Worm (Caenorhabditis elegans) whole organism, young adult: ENCODE results near the gene K02E10.6.

Experiments
- B0035.1 ChIP-seq: sonication (generic microtip); optimal IDR thresholded peaks from 2 replicates; lab custom pipeline; 2016; ENCODE audit warnings: missing genetic modification characterization, mild to moderate bottlenecking, missing compliant biosample characterization, missing genotype, missing genetic modification reagents
- B0261.1 ChIP-seq: sonication (generic microtip); optimal IDR thresholded peaks from 2 replicates; lab custom pipeline; 2016; ENCODE audit warnings: mild to moderate bottlenecking, missing genetic modification characterization, moderate library complexity, missing compliant biosample characterization
- C17E4.6 ChIP-seq: fragments of 200-800 bp; sonication (Bioruptor generic); IDR thresholded peaks from 2 replicates; pipeline ENCODE4 v1.3.6; 2022; ENCODE audit warnings: missing genetic modification reagents, missing genetic modification characterization, missing compliant biosample characterization
- F22D6.2 ChIP-seq: sonication (generic microtip); optimal IDR thresholded peaks from 2 replicates; lab custom pipeline; 2016; ENCODE audit warnings: mild to moderate bottlenecking, missing genetic modification characterization, missing compliant biosample characterization
- F23B12.7 ChIP-seq: sonication (generic microtip); optimal IDR thresholded peaks from 2 replicates; lab custom pipeline; 2017; ENCODE audit warnings: missing genetic modification characterization, mild to moderate bottlenecking, missing compliant biosample characterization, antibody characterized with exemption, moderate library complexity; ENCODE audit not compliant: insufficient read depth
- F49E8.2 ChIP-seq: sonication (generic microtip); optimal IDR thresholded peaks from 3 replicates; lab custom pipeline; 2017; ENCODE audit warnings: missing genetic modification characterization, mild to moderate bottlenecking, missing compliant biosample characterization, antibody characterized with exemption, moderate library complexity; ENCODE audit not compliant: insufficient read depth
- T26A5.8 ChIP-seq: sonication (generic microtip); optimal IDR thresholded peaks from 2 replicates; lab custom pipeline; 2016; ENCODE audit warnings: missing genetic modification characterization, missing compliant biosample characterization
- Y53G8AR.9 ChIP-seq: fragments of 200-800 bp; sonication (Bioruptor generic); conservative IDR thresholded peaks from 2 replicates; pipeline ENCODE4 v1.3.6; 2022; ENCODE audit warnings: missing genetic modification reagents, missing genetic modification characterization, missing compliant biosample characterization
- Y95B8A.8 ChIP-seq: fragments of 200-800 bp; sonication (Bioruptor generic); IDR thresholded peaks from 2 replicates; pipeline ENCODE4 v1.3.6; 2022; ENCODE audit warnings: missing genetic modification reagents, missing genetic modification characterization, missing compliant biosample characterization
- athp-1 ChIP-seq: sonication (generic microtip); optimal IDR thresholded peaks from 2 replicates; lab custom pipeline; 2017; ENCODE audit warnings: mild to moderate bottlenecking, missing genetic modification characterization, missing compliant biosample characterization
- attf-5 ChIP-seq: fragments of 200-800 bp; sonication (Bioruptor generic); optimal IDR thresholded peaks from 2 replicates; lab custom pipeline; 2018; ENCODE audit warnings: mild to moderate bottlenecking, missing genetic modification characterization, missing compliant biosample characterization
- attf-6 ChIP-seq: fragments of 200-800 bp; sonication (Bioruptor generic); IDR thresholded peaks from 2 replicates; pipeline ENCODE4 v1.3.6; 2022; ENCODE audit warnings: missing genetic modification reagents, missing genetic modification characterization, missing compliant biosample characterization
- ceh-79 ChIP-seq: sonication (generic microtip); optimal IDR thresholded peaks from 2 replicates; lab custom pipeline; 2017; ENCODE audit warnings: mild to moderate bottlenecking, missing genetic modification characterization, missing compliant biosample characterization
- die-1 ChIP-seq: sonication (generic microtip); optimal IDR thresholded peaks from 2 replicates; lab custom pipeline; 2016; ENCODE audit warnings: missing genotype, mild to moderate bottlenecking, missing genetic modification characterization, missing compliant biosample characterization
- dox-1 ChIP-seq: fragments of 200-800 bp; sonication (Bioruptor generic); IDR thresholded peaks from 2 replicates; pipeline ENCODE4 v1.3.6; 2022; ENCODE audit warnings: missing genetic modification reagents, missing genetic modification characterization, missing compliant biosample characterization
- dpff-1 ChIP-seq: sonication (generic microtip); optimal IDR thresholded peaks from 2 replicates; lab custom pipeline; 2017; ENCODE audit warnings: mild to moderate bottlenecking, missing genetic modification characterization, missing compliant biosample characterization
- dpl-1 ChIP-seq: fragments of 150-350 bp; optimal IDR thresholded peaks from 2 replicates; lab custom pipeline; 2014; ENCODE audit warnings: missing biosample characterization, missing genetic modification reagents, missing genetic modification characterization
- egl-18 ChIP-seq: fragments of 200-800 bp; sonication (Bioruptor generic); IDR thresholded peaks from 2 replicates; pipeline ENCODE4 v1.3.6; 2022; ENCODE audit warnings: missing genetic modification reagents, missing genetic modification characterization, missing compliant biosample characterization
- egrh-3 ChIP-seq: fragments of 200-800 bp; sonication (Bioruptor generic); IDR thresholded peaks from 2 replicates; pipeline ENCODE4 v1.3.6; 2022; ENCODE audit warnings: missing genetic modification reagents, missing genetic modification characterization, missing compliant biosample characterization
- fkh-3 ChIP-seq: sonication (generic microtip); optimal IDR thresholded peaks from 2 replicates; lab custom pipeline; 2016; ENCODE audit warnings: mild to moderate bottlenecking, missing genetic modification characterization, missing compliant biosample characterization
- hlh-12 ChIP-seq: sonication (generic microtip); optimal IDR thresholded peaks from 2 replicates; lab custom pipeline; 2016; ENCODE audit warnings: missing genetic modification characterization, missing compliant biosample characterization
- let-607 ChIP-seq, 2 experiments: fragments of 200-800 bp in 1 of 2; sonication (Bioruptor generic) in 1 of 2; sonication (generic microtip) in 1 of 2; optimal IDR thresholded peaks; 2 replicates each; lab custom pipeline; 2016 to 2018; ENCODE audit warnings: mild to moderate bottlenecking in 2 of 2, missing compliant biosample characterization in 2 of 2, missing genetic modification characterization in 2 of 2, moderate library complexity in 2 of 2, missing genotype in 1 of 2
- lin-35 ChIP-seq, 3 experiments: fragments of 150-350 bp in 2 of 3; sonication (generic microtip) in 1 of 3; optimal IDR thresholded peaks; 2 replicates each; lab custom pipeline; 2014 to 2018; ENCODE audit warnings: missing biosample characterization in 3 of 3, missing genetic modification characterization in 3 of 3, missing genetic modification reagents in 3 of 3
- lin-40 ChIP-seq: sonication (generic microtip); optimal IDR thresholded peaks from 2 replicates; lab custom pipeline; 2016; ENCODE audit warnings: missing genetic modification characterization, mild to moderate bottlenecking, missing compliant biosample characterization, missing genotype, missing genetic modification reagents
- madf-3 ChIP-seq: fragments of 200-800 bp; sonication (Bioruptor generic); IDR thresholded peaks from 2 replicates; pipeline ENCODE4 v1.3.6; 2022; ENCODE audit warnings: missing genetic modification reagents, missing genetic modification characterization, missing compliant biosample characterization
- mxl-1 ChIP-seq: sonication (generic microtip); optimal IDR thresholded peaks from 2 replicates; lab custom pipeline; 2016; ENCODE audit warnings: missing genetic modification characterization, missing compliant biosample characterization
- nfya-2 ChIP-seq: fragments of 200-800 bp; sonication (Bioruptor generic); IDR thresholded peaks from 2 replicates; pipeline ENCODE4 v1.3.6; 2022; ENCODE audit warnings: missing genetic modification reagents, missing genetic modification characterization, missing compliant biosample characterization
- nhr-90 ChIP-seq: sonication (generic microtip); optimal IDR thresholded peaks from 2 replicates; lab custom pipeline; 2016; ENCODE audit warnings: missing genotype, mild to moderate bottlenecking, missing genetic modification characterization, missing compliant biosample characterization
- rcor-1 ChIP-seq: fragments of 200-800 bp; sonication (Bioruptor generic); IDR thresholded peaks from 2 replicates; pipeline ENCODE4 v1.3.6; 2022; ENCODE audit warnings: missing genetic modification reagents, missing genetic modification characterization, missing compliant biosample characterization
- repo-1 ChIP-seq: sonication (generic microtip); optimal IDR thresholded peaks from 2 replicates; lab custom pipeline; 2017; ENCODE audit warnings: mild to moderate bottlenecking, missing genetic modification characterization, missing compliant biosample characterization
- snpc-1.3 ChIP-seq: sonication (generic microtip); optimal IDR thresholded peaks from 2 replicates; lab custom pipeline; 2017; ENCODE audit warnings: missing genetic modification characterization, mild to moderate bottlenecking, missing compliant biosample characterization, antibody characterized with exemption, moderate library complexity, missing genotype, missing genetic modification reagents; ENCODE audit not compliant: insufficient read depth
- somi-1 ChIP-seq: fragments of 200-800 bp; sonication (Bioruptor generic); optimal IDR thresholded peaks from 2 replicates; lab custom pipeline; 2018; ENCODE audit warnings: mild to moderate bottlenecking, missing genetic modification characterization, missing compliant biosample characterization
- zfh-2 ChIP-seq: fragments of 200-800 bp; sonication (Bioruptor generic); conservative IDR thresholded peaks from 2 replicates; pipeline ENCODE4 v1.3.6; 2022; ENCODE audit warnings: missing genetic modification reagents, missing genetic modification characterization, missing compliant biosample characterization

K02E10.6 gene

ce11 chrX:2526078-2526477 is 43.5 kb upstream of the K02E10.6 start (continued):
- TF ChIP-seq dox-1 (GFP tag; lab: Robert Waterston, UW) (0 out of 2 replicates have a peak, but pooled peaks have one; percentile 13), egl-18 (GFP tag; lab: Robert Waterston, UW) (no peak), lin-35 (GFP tag; optimal IDR thresholded peaks at IDR 0.05; lab: Kevin White, UChicago) (no peak), mxl-1 (peak; percentile 29), fkh-3 (no peak), madf-3 (GFP tag; lab: Robert Waterston, UW) (no peak), Y95B8A.8 (0 out of 2 replicates have a peak, but pooled peaks have one; percentile 46), hlh-12 (tag; lab: Kevin White, UChicago) (no peak), Y53G8AR.9 (GFP tag; lab: Robert Waterston, UW) (no peak), attf-5 (GFP tag; lab: Kevin White, UChicago) (no peak), somi-1 (GFP tag; lab: Kevin White, UChicago) (no peak), F49E8.2 (tag; lab: Kevin White, UChicago) (no peak), attf-6 (GFP tag; lab: Robert Waterston, UW) (no peak), F22D6.2 (tag; lab: Kevin White, UChicago) (no peak), B0261.1 (peak; percentile 69)

- TF ChIP-seq B0261.1 (no peak), nhr-90 (tag; lab: Kevin White, UChicago) (no peak), ceh-79 (tag; lab: Kevin White, UChicago) (no peak), snpc-1.3 (tag; lab: Kevin White, UChicago) (no peak), dpff-1 (tag; lab: Kevin White, UChicago) (no peak), dox-1 (GFP tag; lab: Robert Waterston, UW) (peak; percentile 40; the same call in 1 of the 2 replicates)
These were observed 40.1 kb upstream of the K02E10.6 start for ce11 chrX:2522658-2523057.

ce11 chrX:2520461-2520860 is 37.9 kb upstream of the K02E10.6 start:
- TF ChIP-seq dox-1 (GFP tag; lab: Robert Waterston, UW) (no peak), zfh-2 (no peak), T26A5.8 (tag; lab: Kevin White, UChicago) (no peak), repo-1 (tag; lab: Kevin White, UChicago) (no peak), athp-1 (tag; lab: Kevin White, UChicago) (no peak), C17E4.6 (GFP tag; lab: Robert Waterston, UW) (no peak), rcor-1 (GFP tag; lab: Robert Waterston, UW) (no peak), F23B12.7 (tag; lab: Kevin White, UChicago) (no peak), nfya-2 (GFP tag; lab: Robert Waterston, UW) (no peak), hlh-12 (tag; lab: Kevin White, UChicago) (no peak), lin-40 (tag; lab: Kevin White, UChicago) (no peak), F49E8.2 (tag; lab: Kevin White, UChicago) (no peak), let-607 (tag; optimal IDR thresholded peaks at IDR 0.05; lab: Kevin White, UChicago) (no peak), dpl-1 (GFP tag; lab: Kevin White, UChicago) (no peak), B0035.1 (tag; lab: Kevin White, UChicago) (no peak)

- TF ChIP-seq egrh-3 (GFP tag; lab: Robert Waterston, UW) (peak; percentile 65; the same call in 1 of the 2 replicates), egl-18 (GFP tag; lab: Robert Waterston, UW) (no peak), die-1 (tag; lab: Kevin White, UChicago) (no peak)
- TF ChIP-seq, all 124 proteins: peak for 1
These were observed 34.6 kb upstream of the K02E10.6 start for ce11 chrX:2516949-2517696.
